Worm (Caenorhabditis elegans) whole organism, late embryonic: ENCODE measurements around the gene Y73F4A.2.

Experiments used
- ama-1 ChIP-seq: fragments of 150-350 bp; optimal IDR thresholded peaks from 2 replicates; lab custom pipeline; 2014
- ceh-19 ChIP-seq: fragments of 200-800 bp; sonication (Bioruptor generic); optimal IDR thresholded peaks from 2 replicates; lab custom pipeline; 2018; ENCODE audit warnings: mild to moderate bottlenecking, missing genetic modification characterization, missing compliant biosample characterization
- ceh-48 ChIP-seq: sonication (generic microtip); optimal IDR thresholded peaks from 2 replicates; lab custom pipeline; 2016; ENCODE audit warnings: missing genetic modification characterization, inconsistent platforms, missing compliant biosample characterization
- ceh-9 ChIP-seq: sonication (generic microtip); optimal IDR thresholded peaks from 2 replicates; lab custom pipeline; 2016; ENCODE audit warnings: mild to moderate bottlenecking, missing genetic modification characterization, inconsistent platforms, missing compliant biosample characterization
- elt-2 ChIP-seq: sonication (generic microtip); optimal IDR thresholded peaks from 2 replicates; lab custom pipeline; 2016; ENCODE audit warnings: missing genetic modification reagents, missing genetic modification characterization, missing compliant biosample characterization
- fkh-10 ChIP-seq: fragments of 150-350 bp; optimal IDR thresholded peaks from 2 replicates; lab custom pipeline; 2014; ENCODE audit warnings: missing biosample characterization, missing genetic modification reagents, missing genetic modification characterization
- hlh-6 ChIP-seq: sonication (generic microtip); optimal IDR thresholded peaks from 2 replicates; lab custom pipeline; 2016; ENCODE audit warnings: missing genotype, missing genetic modification characterization, missing compliant biosample characterization
- nfya-1 ChIP-seq: sonication (generic microtip); optimal IDR thresholded peaks from 2 replicates; lab custom pipeline; 2017; ENCODE audit warnings: missing genetic modification characterization, mild to moderate bottlenecking, missing compliant biosample characterization, antibody characterized with exemption, moderate library complexity
- nhr-11 ChIP-seq: fragments of 150-350 bp; optimal IDR thresholded peaks from 2 replicates; lab custom pipeline; 2014; ENCODE audit warnings: missing biosample characterization, missing genetic modification characterization
- odd-2 ChIP-seq: sonication (generic microtip); optimal IDR thresholded peaks from 2 replicates; lab custom pipeline; 2017; ENCODE audit warnings: antibody characterized with exemption, mild to moderate bottlenecking, missing genetic modification characterization, missing compliant biosample characterization
- pha-2 ChIP-seq: sonication (generic microtip); optimal IDR thresholded peaks from 2 replicates; lab custom pipeline; 2017; ENCODE audit warnings: mild to moderate bottlenecking, missing genetic modification characterization, missing compliant biosample characterization
- pha-4 ChIP-seq: fragments of 150-350 bp; optimal IDR thresholded peaks from 2 replicates; lab custom pipeline; 2018; ENCODE audit warnings: missing biosample characterization, missing genetic modification reagents, missing genetic modification characterization
- ttx-3 ChIP-seq: sonication (generic microtip); optimal IDR thresholded peaks from 2 replicates; lab custom pipeline; 2016; ENCODE audit warnings: missing genetic modification reagents, missing genetic modification characterization, missing compliant biosample characterization

- TF ChIP-seq ceh-19 (GFP tag; lab: Kevin White, UChicago) = no peak
- no peak for TF ChIP-seq hlh-6
- no peak for TF ChIP-seq pha-2 (tag; lab: Kevin White, UChicago)
- TF ChIP-seq ceh-48 (tag; lab: Kevin White, UChicago) = no peak
- TF ChIP-seq ama-1 (lab: Kevin White, UChicago) = no peak
- no peak for TF ChIP-seq fkh-10 (GFP tag; lab: Kevin White, UChicago)
- no peak for TF ChIP-seq nfya-1 (tag; lab: Kevin White, UChicago)
- TF ChIP-seq nhr-11 (tag; lab: Kevin White, UChicago) = no peak
- no peak for TF ChIP-seq ceh-9 (tag; lab: Kevin White, UChicago)
- no peak for TF ChIP-seq elt-2 (tag; lab: Kevin White, UChicago)
- no peak for TF ChIP-seq ttx-3 (tag; lab: Kevin White, UChicago)
- no peak for TF ChIP-seq pha-4
- no peak for TF ChIP-seq odd-2 (tag; lab: Kevin White, UChicago)
Observed at ce11 chrIV:9010257-9010656, 32.9 kb downstream of the Y73F4A.2 start, which contains the start of gene C53D6.11.
